Fruit fly (Drosophila melanogaster) whole organism, embryonic: Measurements from ENCODE around the gene Elp6.

Source experiments
- Atf3 ChIP-seq: fragments of 200-800 bp; sonication (Bioruptor generic); optimal IDR thresholded peaks from 3 replicates; lab custom pipeline; 2016; ENCODE audit warnings: missing biosample characterization, missing genetic modification characterization
- Blimp-1 ChIP-seq: fragments of 200-800 bp; sonication (Bioruptor generic); optimal IDR thresholded peaks from 3 replicates; lab custom pipeline; 2018; ENCODE audit warnings: missing biosample characterization, missing genetic modification characterization, mild to moderate bottlenecking, moderate library complexity, missing genetic modification reagents
- CG1024 ChIP-seq: fragments of 200-800 bp; sonication (Bioruptor generic); IDR thresholded peaks from 2 replicates; pipeline ENCODE4 v1.3.6; 2022; ENCODE audit warnings: missing biosample characterization, missing genetic modification characterization
- CG10543 ChIP-seq: fragments of 200-800 bp; sonication (Bioruptor generic); optimal IDR thresholded peaks from 3 replicates; lab custom pipeline; 2017; ENCODE audit warnings: missing biosample characterization, mild to moderate bottlenecking, missing genetic modification characterization, moderate library complexity
- CG10979 ChIP-seq: fragments of 200-800 bp; sonication (Bioruptor generic); optimal IDR thresholded peaks from 2 replicates; lab custom pipeline; 2018; ENCODE audit warnings: missing biosample characterization, mild to moderate bottlenecking, missing genetic modification characterization, moderate library complexity
- CG11504 ChIP-seq: fragments of 200-800 bp; sonication (Bioruptor generic); optimal IDR thresholded peaks from 3 replicates; lab custom pipeline; 2019; ENCODE audit warnings: missing biosample characterization, mild to moderate bottlenecking, missing genetic modification characterization, moderate library complexity
- CG13894 ChIP-seq: fragments of 200-800 bp; sonication (Bioruptor generic); optimal IDR thresholded peaks from 3 replicates; lab custom pipeline; 2018; ENCODE audit warnings: missing biosample characterization, mild to moderate bottlenecking, missing genetic modification characterization, moderate library complexity
- CG14050 ChIP-seq: fragments of 200-800 bp; sonication (Bioruptor generic); IDR thresholded peaks from 3 replicates; pipeline ENCODE4 v1.3.6; 2022; ENCODE audit warnings: missing biosample characterization, missing genetic modification characterization
- CG15601 ChIP-seq: fragments of 200-800 bp; sonication (Bioruptor generic); optimal IDR thresholded peaks from 3 replicates; lab custom pipeline; 2019; ENCODE audit warnings: missing biosample characterization, mild to moderate bottlenecking, missing genetic modification characterization, moderate library complexity
- CG15696 ChIP-seq: fragments of 200-800 bp; sonication (Bioruptor generic); optimal IDR thresholded peaks from 2 replicates; lab custom pipeline; 2019; ENCODE audit warnings: missing biosample characterization, mild to moderate bottlenecking, missing genetic modification characterization, moderate library complexity
- CG17361 ChIP-seq: fragments of 200-800 bp; sonication (Bioruptor generic); IDR thresholded peaks from 3 replicates; pipeline ENCODE4 v1.3.6; 2022; ENCODE audit warnings: missing biosample characterization, missing genetic modification characterization
- CG18262 ChIP-seq: fragments of 200-800 bp; optimal IDR thresholded peaks from 3 replicates; lab custom pipeline; 2019; ENCODE audit warnings: missing biosample characterization, mild to moderate bottlenecking, missing genetic modification characterization, moderate library complexity
- CG2202 ChIP-seq: fragments of 200-800 bp; sonication (Bioruptor generic); optimal IDR thresholded peaks from 2 replicates; lab custom pipeline; 2018; ENCODE audit warnings: missing biosample characterization, mild to moderate bottlenecking, missing genetic modification characterization
- CG30403 ChIP-seq: fragments of 200-800 bp; sonication (Bioruptor generic); optimal IDR thresholded peaks from 3 replicates; lab custom pipeline; 2016; ENCODE audit warnings: missing biosample characterization, missing genetic modification characterization
- CG33557 ChIP-seq: fragments of 200-800 bp; sonication (Bioruptor generic); optimal IDR thresholded peaks from 2 replicates; lab custom pipeline; 2019; ENCODE audit warnings: missing biosample characterization, mild to moderate bottlenecking, missing genetic modification characterization, moderate library complexity
- CG42726 ChIP-seq: fragments of 200-800 bp; sonication (Bioruptor generic); IDR thresholded peaks from 2 replicates; pipeline ENCODE4 v1.3.6; 2022; ENCODE audit warnings: missing biosample characterization, missing genetic modification characterization; ENCODE audit not compliant: partially characterized antibody
- CG4404 ChIP-seq: fragments of 200-800 bp; sonication (Bioruptor generic); IDR thresholded peaks from 2 replicates; pipeline ENCODE4 v1.3.6; 2022; ENCODE audit warnings: missing biosample characterization, missing genetic modification characterization
- CG6254 ChIP-seq: fragments of 200-800 bp; sonication (Bioruptor generic); optimal IDR thresholded peaks from 3 replicates; lab custom pipeline; 2017; ENCODE audit warnings: mild to moderate bottlenecking, missing biosample characterization, missing genetic modification reagents, missing genetic modification characterization
- CG7372 ChIP-seq: fragments of 200-800 bp; sonication (Bioruptor generic); IDR thresholded peaks from 2 replicates; pipeline ENCODE4 v1.3.6; 2022; ENCODE audit warnings: missing biosample characterization, missing genetic modification characterization
- CG7839 ChIP-seq: fragments of 200-800 bp; sonication (Bioruptor generic); optimal IDR thresholded peaks from 3 replicates; lab custom pipeline; 2018; ENCODE audit warnings: missing biosample characterization, mild to moderate bottlenecking, missing genetic modification characterization, moderate library complexity
- Ets97D ChIP-seq: fragments of 200-800 bp; sonication (Bioruptor generic); optimal IDR thresholded peaks from 3 replicates; lab custom pipeline; 2016; ENCODE audit warnings: missing biosample characterization, missing genetic modification characterization
- GATAe ChIP-seq: fragments of 200-800 bp; sonication (Bioruptor generic); conservative IDR thresholded peaks from 2 replicates; pipeline ENCODE4 v1.3.6; 2022; ENCODE audit warnings: missing biosample characterization, missing genetic modification characterization
- HmgZ ChIP-seq: fragments of 200-800 bp; sonication (Bioruptor generic); optimal IDR thresholded peaks from 2 replicates; lab custom pipeline; 2018; ENCODE audit warnings: missing biosample characterization, mild to moderate bottlenecking, missing genetic modification characterization
- Hsf ChIP-seq: fragments of 200-800 bp; sonication (Bioruptor generic); optimal IDR thresholded peaks from 3 replicates; lab custom pipeline; 2016; ENCODE audit warnings: missing biosample characterization, missing genetic modification characterization
- Neu2 ChIP-seq: fragments of 200-800 bp; sonication (Bioruptor generic); optimal IDR thresholded peaks from 3 replicates; lab custom pipeline; 2016; ENCODE audit warnings: missing biosample characterization, missing genetic modification characterization, borderline replicate concordance
- ac ChIP-seq: fragments of 200-800 bp; sonication (Bioruptor generic); optimal IDR thresholded peaks from 3 replicates; lab custom pipeline; 2017; ENCODE audit warnings: missing biosample characterization, mild to moderate bottlenecking, missing genetic modification characterization
- amos ChIP-seq: fragments of 200-800 bp; sonication (Bioruptor generic); IDR thresholded peaks from 2 replicates; pipeline ENCODE4 v1.3.6; 2022; ENCODE audit warnings: missing biosample characterization, missing genetic modification characterization; ENCODE audit not compliant: partially characterized antibody
- az2 ChIP-seq: fragments of 200-800 bp; sonication (Bioruptor generic); optimal IDR thresholded peaks from 3 replicates; lab custom pipeline; 2016; ENCODE audit warnings: missing biosample characterization, missing genetic modification characterization
- dmrt11E ChIP-seq: fragments of 200-800 bp; sonication (Bioruptor generic); optimal IDR thresholded peaks from 3 replicates; lab custom pipeline; 2018; ENCODE audit warnings: missing biosample characterization, mild to moderate bottlenecking, missing genetic modification characterization, moderate library complexity
- ewg ChIP-seq: fragments of 200-800 bp; sonication (Bioruptor generic); optimal IDR thresholded peaks from 3 replicates; lab custom pipeline; 2017; ENCODE audit warnings: mild to moderate bottlenecking, missing biosample characterization, missing genetic modification reagents, missing genetic modification characterization
- grau ChIP-seq: fragments of 200-800 bp; optimal IDR thresholded peaks from 3 replicates; lab custom pipeline; 2019; ENCODE audit warnings: missing biosample characterization, mild to moderate bottlenecking, missing genetic modification characterization, moderate library complexity
- hbn ChIP-seq: fragments of 200-800 bp; sonication (Bioruptor generic); IDR thresholded peaks from 2 replicates; pipeline ENCODE4 v1.3.6; 2022; ENCODE audit warnings: missing biosample characterization, missing genetic modification characterization; ENCODE audit not compliant: partially characterized antibody
- her ChIP-seq: fragments of 200-800 bp; sonication (Bioruptor generic); optimal IDR thresholded peaks from 2 replicates; lab custom pipeline; 2016; ENCODE audit warnings: missing biosample characterization, missing genetic modification characterization
- lbe ChIP-seq: fragments of 200-800 bp; sonication (Bioruptor generic); optimal IDR thresholded peaks from 2 replicates; lab custom pipeline; 2016; ENCODE audit warnings: missing biosample characterization, mild to moderate bottlenecking, missing genetic modification characterization
- lilli ChIP-seq: fragments of 200-800 bp; sonication (Bioruptor generic); optimal IDR thresholded peaks from 3 replicates; lab custom pipeline; 2016; ENCODE audit warnings: missing biosample characterization, missing genetic modification characterization
- nerfin-2 ChIP-seq: fragments of 200-800 bp; sonication (Bioruptor generic); IDR thresholded peaks from 2 replicates; pipeline ENCODE4 v1.3.6; 2022; ENCODE audit warnings: missing biosample characterization, missing genetic modification characterization; ENCODE audit not compliant: partially characterized antibody
- nom ChIP-seq: fragments of 200-800 bp; sonication (Bioruptor generic); optimal IDR thresholded peaks from 2 replicates; lab custom pipeline; 2017; ENCODE audit warnings: missing biosample characterization, missing genetic modification characterization, mild to moderate bottlenecking, moderate library complexity, missing genetic modification reagents
- phol ChIP-seq: fragments of 200-800 bp; sonication (Bioruptor generic); optimal IDR thresholded peaks from 3 replicates; lab custom pipeline; 2018; ENCODE audit warnings: missing biosample characterization, mild to moderate bottlenecking, missing genetic modification characterization, moderate library complexity
- pros ChIP-seq: fragments of 200-800 bp; sonication (Bioruptor generic); optimal IDR thresholded peaks from 3 replicates; lab custom pipeline; 2019; ENCODE audit warnings: missing biosample characterization, mild to moderate bottlenecking, missing genetic modification characterization, moderate library complexity
- repo ChIP-seq: fragments of 200-800 bp; sonication (Bioruptor generic); optimal IDR thresholded peaks from 2 replicates; lab custom pipeline; 2016; ENCODE audit warnings: missing biosample characterization, missing genetic modification characterization
- ro ChIP-seq: fragments of 200-800 bp; sonication (Bioruptor generic); IDR thresholded peaks from 2 replicates; pipeline ENCODE4 v1.3.6; 2022; ENCODE audit warnings: missing biosample characterization, missing genetic modification characterization
- sc ChIP-seq, 3 experiments: fragments of >200 bp in 2 of 3; fragments of 200-800 bp in 1 of 3; sonication (Bioruptor generic) in 1 of 3; optimal IDR thresholded peaks; 2 replicates in 2 of 3; 3 replicates in 1 of 3; lab custom pipeline; 2017; ENCODE audit warnings: mild to moderate bottlenecking in 1 of 3, missing biosample characterization in 1 of 3, missing genetic modification characterization in 1 of 3, missing genetic modification reagents in 1 of 3
- sisA ChIP-seq: fragments of 200-800 bp; sonication (Bioruptor generic); IDR thresholded peaks from 2 replicates; pipeline ENCODE4 v1.3.6; 2022; ENCODE audit warnings: missing biosample characterization, missing genetic modification characterization
- sqz ChIP-seq: fragments of 200-800 bp; sonication (Bioruptor generic); optimal IDR thresholded peaks from 3 replicates; lab custom pipeline; 2018; ENCODE audit warnings: missing biosample characterization, mild to moderate bottlenecking, missing genetic modification characterization
- toy ChIP-seq: fragments of 200-800 bp; sonication (Bioruptor generic); IDR thresholded peaks from 2 replicates; pipeline ENCODE4 v1.3.6; 2022; ENCODE audit warnings: missing biosample characterization, missing genetic modification characterization
- ttk ChIP-seq: fragments of 200-800 bp; sonication (Bioruptor generic); IDR thresholded peaks from 2 replicates; pipeline ENCODE4 v2.1.2; 2022; ENCODE audit warnings: missing biosample characterization, missing genetic modification characterization
- twi ChIP-seq: fragments of 200-800 bp; optimal IDR thresholded peaks from 2 replicates; lab custom pipeline; 2019; ENCODE audit warnings: missing biosample characterization, mild to moderate bottlenecking, missing genetic modification characterization, moderate library complexity
- vvl ChIP-seq: fragments of 200-800 bp; sonication (Bioruptor generic); IDR thresholded peaks from 2 replicates; pipeline ENCODE4 v1.3.6; 2022; ENCODE audit warnings: missing biosample characterization, missing genetic modification characterization
- zen ChIP-seq: fragments of 200-800 bp; sonication (Bioruptor generic); optimal IDR thresholded peaks from 3 replicates; lab custom pipeline; 2018; ENCODE audit warnings: missing biosample characterization, mild to moderate bottlenecking, missing genetic modification characterization, moderate library complexity

Elp6 gene

DNA sequence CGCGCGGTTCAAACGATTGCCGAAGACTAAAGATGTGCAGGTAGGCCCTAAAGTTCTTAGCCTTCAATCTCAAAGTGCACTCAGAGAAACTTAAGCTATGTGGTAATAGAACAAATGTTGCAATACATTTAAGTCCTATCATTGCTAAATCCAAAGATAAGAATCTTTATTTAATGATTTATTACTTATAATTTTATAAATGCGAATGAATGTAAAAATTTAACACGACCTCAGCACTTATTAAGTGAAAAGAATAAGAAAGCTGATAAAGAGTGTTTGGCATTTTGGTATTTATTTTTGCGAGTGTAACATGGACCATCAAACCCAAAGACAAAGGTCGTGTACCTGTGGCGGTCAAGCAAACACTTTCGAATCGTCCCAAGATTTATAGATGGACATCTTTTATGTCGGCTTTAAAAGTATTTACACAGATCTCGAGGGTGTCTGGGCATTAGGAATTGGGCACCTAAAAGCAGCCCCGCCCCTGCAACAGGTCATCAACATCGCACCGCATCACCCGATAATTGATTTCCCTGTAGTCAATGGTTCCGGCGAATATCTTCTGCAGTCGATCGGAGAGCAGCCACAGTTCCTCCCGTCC lies 38.2 kb upstream of the Elp6 start, which contains the start of gene yellow-e3 (continued):
- TF ChIP-seq CG1024 (GFP tag; lab: Robert Waterston, UW) (no peak), toy (GFP tag; lab: Robert Waterston, UW) (no peak), lbe (GFP tag; lab: Kevin White, UChicago) (no peak), CG15601 (tag; lab: Kevin White, UChicago) (peak; percentile 24), CG10543 (GFP tag; lab: Kevin White, UChicago) (no peak), her (GFP tag; lab: Kevin White, UChicago) (no peak), zen (tag; lab: Kevin White, UChicago) (peak; percentile 93), CG15696 (tag; lab: Kevin White, UChicago) (peak; percentile 90), nerfin-2 (GFP tag; lab: Robert Waterston, UW) (no peak), ro (GFP tag; lab: Robert Waterston, UW) (no peak), HmgZ (tag; lab: Kevin White, UChicago) (no peak), Atf3 (GFP tag; lab: Kevin White, UChicago) (no peak), pros (GFP tag; lab: Kevin White, UChicago) (peak; percentile 63), repo (GFP tag; lab: Kevin White, UChicago) (no peak), sisA (GFP tag; lab: Robert Waterston, UW) (no peak), sc (optimal IDR thresholded peaks at IDR 0.05; lab: Kevin White, UChicago) (no peak), sc (GFP tag; optimal IDR thresholded peaks at IDR 0.05; lab: Kevin White, UChicago) (peak; percentile 5), grau (peak; percentile 44), Ets97D (GFP tag; lab: Kevin White, UChicago) (no peak), CG13894 (tag; lab: Kevin White, UChicago) (no peak), Blimp-1 (GFP tag; lab: Kevin White, UChicago) (peak; percentile 38), ewg (GFP tag; lab: Kevin White, UChicago) (no peak), nom (GFP tag; lab: Kevin White, UChicago) (no peak), vvl (GFP tag; lab: Robert Waterston, UW) (no peak), CG30403 (GFP tag; lab: Kevin White, UChicago) (peak; percentile 16), CG2202 (tag; lab: Kevin White, UChicago) (peak; percentile 38), CG11504 (tag; lab: Kevin White, UChicago) (peak; percentile 6), amos (GFP tag; lab: Robert Waterston, UW) (no peak), CG10979 (tag; lab: Kevin White, UChicago) (peak; percentile 76), Neu2 (no peak), CG4404 (GFP tag; lab: Robert Waterston, UW) (peak; percentile 73), dmrt11E (tag; lab: Kevin White, UChicago) (peak; percentile 87), sqz (GFP tag; lab: Kevin White, UChicago) (no peak), Hsf (GFP tag; lab: Kevin White, UChicago) (no peak), hbn (GFP tag; lab: Robert Waterston, UW) (no peak), twi (tag; lab: Kevin White, UChicago) (peak; percentile 25), CG6254 (GFP tag; lab: Kevin White, UChicago) (peak; percentile 37), az2 (GFP tag; lab: Kevin White, UChicago) (peak; percentile 34), CG42726 (GFP tag; lab: Robert Waterston, UW) (no peak), CG17361 (GFP tag; lab: Robert Waterston, UW) (peak; percentile 38; the same call in 1 of the 3 replicates), lilli (GFP tag; lab: Kevin White, UChicago) (no peak), CG18262 (peak; percentile 68), ac (GFP tag; lab: Kevin White, UChicago) (peak; percentile 42), GATAe (GFP tag; lab: Robert Waterston, UW) (no peak), ttk (GFP tag; lab: Robert Waterston, UW) (no peak), CG7839 (tag; lab: Kevin White, UChicago) (peak; percentile 14), CG33557 (peak; percentile 81), CG7372 (GFP tag; lab: Robert Waterston, UW) (no peak), CG14050 (GFP tag; lab: Robert Waterston, UW) (no peak), phol (tag; lab: Kevin White, UChicago) (peak; percentile 52)
